Fruit fly (Drosophila melanogaster): Measurements from ENCODE around the gene CG15528.

Gene CG15528

dm6 chr3R:30051933-30052332 is at the start of gene CG15528:
Gene CG15528, minus strand, starts transcription at chr3R:30052112.
- TF ChIP-seq CG8478 (optimal IDR thresholded peaks at IDR 0.05), result no peak
- TF ChIP-seq psq (optimal IDR thresholded peaks at IDR 0.05), result no peak
- TF ChIP-seq Dll (optimal IDR thresholded peaks at IDR 0.05), result no peak
- no peak for TF ChIP-seq usp (GFP tag; optimal IDR thresholded peaks at IDR 0.05)
- TF ChIP-seq EcR (GFP tag; optimal IDR thresholded peaks at IDR 0.05), result no peak
- no peak for TF ChIP-seq pan (optimal IDR thresholded peaks at IDR 0.05)

- no peak for TF ChIP-seq usp (GFP tag; optimal IDR thresholded peaks at IDR 0.05)
- no peak for TF ChIP-seq Dll (optimal IDR thresholded peaks at IDR 0.05)
- TF ChIP-seq EcR (GFP tag; optimal IDR thresholded peaks at IDR 0.05), result no peak
- TF ChIP-seq psq (optimal IDR thresholded peaks at IDR 0.05), result no peak
- TF ChIP-seq pan (optimal IDR thresholded peaks at IDR 0.05), result no peak
- TF ChIP-seq CG8478 (optimal IDR thresholded peaks at IDR 0.05), result no peak
Observed at dm6 chr3R:30101389-30101935, 49.5 kb upstream of the CG15528 start.

dm6 chr3R:30100976-30101332 is 49.0 kb upstream of the CG15528 start:
- TF ChIP-seq EcR (GFP tag; optimal IDR thresholded peaks at IDR 0.05) (no peak), psq (optimal IDR thresholded peaks at IDR 0.05) (no peak), Dll (optimal IDR thresholded peaks at IDR 0.05) (no peak), pan (optimal IDR thresholded peaks at IDR 0.05) (no peak), usp (GFP tag; optimal IDR thresholded peaks at IDR 0.05) (no peak), CG8478 (optimal IDR thresholded peaks at IDR 0.05) (no peak)

dm6 chr3R:30100325-30100975 is 48.5 kb upstream of the CG15528 start:
- no peak for TF ChIP-seq EcR (GFP tag; optimal IDR thresholded peaks at IDR 0.05)
- no peak for TF ChIP-seq pan (optimal IDR thresholded peaks at IDR 0.05)
- TF ChIP-seq psq (optimal IDR thresholded peaks at IDR 0.05), result no peak
- no peak for TF ChIP-seq Dll (optimal IDR thresholded peaks at IDR 0.05)
- no peak for TF ChIP-seq CG8478 (optimal IDR thresholded peaks at IDR 0.05)
- no peak for TF ChIP-seq usp (GFP tag; optimal IDR thresholded peaks at IDR 0.05)

- peak; percentile 98 for TF ChIP-seq Dll (optimal IDR thresholded peaks at IDR 0.05)
- no peak for TF ChIP-seq pan (optimal IDR thresholded peaks at IDR 0.05)
Observed at dm6 chr3R:30099341-30099871, 47.5 kb upstream of the CG15528 start.

- TF ChIP-seq psq (optimal IDR thresholded peaks at IDR 0.05), result no peak
- TF ChIP-seq CG8478 (optimal IDR thresholded peaks at IDR 0.05), result no peak
- TF ChIP-seq pan (optimal IDR thresholded peaks at IDR 0.05), result no peak
- TF ChIP-seq usp (GFP tag; optimal IDR thresholded peaks at IDR 0.05), result no peak
- no peak for TF ChIP-seq EcR (GFP tag; optimal IDR thresholded peaks at IDR 0.05)
- TF ChIP-seq Dll (optimal IDR thresholded peaks at IDR 0.05), result no peak
Observed at dm6 chr3R:30098229-30098628, 46.3 kb upstream of the CG15528 start.

- TF ChIP-seq usp (GFP tag; optimal IDR thresholded peaks at IDR 0.05) (no peak), EcR (GFP tag; optimal IDR thresholded peaks at IDR 0.05) (peak in 1 of 2 experiments; percentile 36), pan (optimal IDR thresholded peaks at IDR 0.05) (no peak), CG8478 (optimal IDR thresholded peaks at IDR 0.05) (no peak)
Observed at dm6 chr3R:30095855-30096254, 43.9 kb upstream of the CG15528 start.

dm6 chr3R:30095381-30095780 is 43.5 kb upstream of the CG15528 start:
- TF ChIP-seq EcR (GFP tag; optimal IDR thresholded peaks at IDR 0.05) (no peak), CG8478 (optimal IDR thresholded peaks at IDR 0.05) (no peak), usp (GFP tag; optimal IDR thresholded peaks at IDR 0.05) (no peak), psq (optimal IDR thresholded peaks at IDR 0.05) (no peak), pan (optimal IDR thresholded peaks at IDR 0.05) (no peak), Dll (optimal IDR thresholded peaks at IDR 0.05) (no peak)

- TF ChIP-seq EcR (GFP tag; optimal IDR thresholded peaks at IDR 0.05), result no peak
- TF ChIP-seq usp (GFP tag; optimal IDR thresholded peaks at IDR 0.05), result no peak
- TF ChIP-seq Dll (optimal IDR thresholded peaks at IDR 0.05), result no peak
- no peak for TF ChIP-seq psq (optimal IDR thresholded peaks at IDR 0.05)
- TF ChIP-seq pan (optimal IDR thresholded peaks at IDR 0.05), result no peak
Observed at dm6 chr3R:30092700-30093044, 40.8 kb upstream of the CG15528 start.

- no peak for TF ChIP-seq usp (GFP tag; optimal IDR thresholded peaks at IDR 0.05)
- TF ChIP-seq pan (optimal IDR thresholded peaks at IDR 0.05), result no peak
- TF ChIP-seq psq (optimal IDR thresholded peaks at IDR 0.05), result no peak
- TF ChIP-seq Dll (optimal IDR thresholded peaks at IDR 0.05), result no peak
- TF ChIP-seq EcR (GFP tag; optimal IDR thresholded peaks at IDR 0.05), result no peak
- no peak for TF ChIP-seq CG8478 (optimal IDR thresholded peaks at IDR 0.05)
Observed at dm6 chr3R:30091795-30092699, 40.1 kb upstream of the CG15528 start.

dm6 chr3R:30090261-30091006 is 38.5 kb upstream of the CG15528 start:
- TF ChIP-seq psq (optimal IDR thresholded peaks at IDR 0.05) (no peak), EcR (GFP tag; optimal IDR thresholded peaks at IDR 0.05) (peak in 1 of 2 experiments; percentile 64)

dm6 chr3R:30084137-30084536 is 32.2 kb upstream of the CG15528 start:
- TF ChIP-seq CG8478 (optimal IDR thresholded peaks at IDR 0.05), result no peak
- TF ChIP-seq EcR (GFP tag; optimal IDR thresholded peaks at IDR 0.05), result no peak
- no peak for TF ChIP-seq usp (GFP tag; optimal IDR thresholded peaks at IDR 0.05)
- TF ChIP-seq psq (optimal IDR thresholded peaks at IDR 0.05), result no peak
- no peak for TF ChIP-seq Dll (optimal IDR thresholded peaks at IDR 0.05)
- TF ChIP-seq pan (optimal IDR thresholded peaks at IDR 0.05), result no peak
